Worm (Caenorhabditis elegans) whole organism, L1 larva: Measurements from ENCODE around the gene sqv-7.
A peak's percentile ranks its signal among the peaks of the same experiment; 100 is the strongest.

Experiments
- Y116A8C.19 ChIP-seq: sonication (generic microtip); optimal IDR thresholded peaks from 2 replicates; lab custom pipeline; 2016; ENCODE audit warnings: missing compliant biosample characterization, missing genetic modification characterization, borderline replicate concordance
- aha-1 ChIP-seq: fragments of 150-350 bp; optimal IDR thresholded peaks from 2 replicates; lab custom pipeline; 2014; ENCODE audit warnings: missing biosample characterization, missing genetic modification characterization
- alr-1 ChIP-seq: fragments of 200-800 bp; sonication (Bioruptor generic); optimal IDR thresholded peaks from 2 replicates; lab custom pipeline; 2018; ENCODE audit warnings: borderline replicate concordance, mild to moderate bottlenecking, missing genetic modification characterization, missing compliant biosample characterization
- ceh-63 ChIP-seq: fragments of 200-800 bp; sonication (Bioruptor generic); optimal IDR thresholded peaks from 2 replicates; lab custom pipeline; 2018; ENCODE audit warnings: mild to moderate bottlenecking, missing genetic modification characterization, missing compliant biosample characterization
- efl-1 ChIP-seq, 4 experiments: fragments of 150-350 bp; optimal IDR thresholded peaks in 3 of 4; peaks in 1 of 4; 1 replicate in 1 of 4; 2 replicates in 3 of 4; lab custom pipeline; 2014; ENCODE audit warnings: missing biosample characterization in 2 of 4, missing genetic modification characterization in 2 of 4, missing genetic modification reagents in 2 of 4
- egl-13 ChIP-seq: sonication (generic microtip); optimal IDR thresholded peaks from 2 replicates; lab custom pipeline; 2016; ENCODE audit warnings: missing genotype, missing genetic modification reagents, missing genetic modification characterization, missing compliant biosample characterization
- egl-27 ChIP-seq, 2 experiments: fragments of 150-350 bp in 1 of 2; sonication (generic microtip); optimal IDR thresholded peaks; 3 replicates each; lab custom pipeline; 2017 to 2018; ENCODE audit warnings: missing biosample characterization in 2 of 2, missing genetic modification characterization in 2 of 2, missing genetic modification reagents in 2 of 2
- elt-3 ChIP-seq, 6 experiments: fragments of 150-350 bp in 1 of 6; sonication (generic microtip); optimal IDR thresholded peaks; 2 replicates each; lab custom pipeline; 2017 to 2018; ENCODE audit warnings: missing biosample characterization in 6 of 6, missing genetic modification characterization in 6 of 6, inconsistent platforms in 1 of 6
- fkh-10 ChIP-seq: sonication (generic microtip); optimal IDR thresholded peaks from 2 replicates; lab custom pipeline; 2017; ENCODE audit warnings: missing biosample characterization, missing genetic modification reagents, missing genetic modification characterization
- fkh-4 ChIP-seq: sonication (generic microtip); optimal IDR thresholded peaks from 2 replicates; lab custom pipeline; 2016; ENCODE audit warnings: missing compliant biosample characterization, missing genetic modification characterization, borderline replicate concordance
- hlh-4 ChIP-seq: sonication (generic microtip); optimal IDR thresholded peaks from 2 replicates; lab custom pipeline; 2016; ENCODE audit warnings: mild to moderate bottlenecking, missing genetic modification characterization, missing compliant biosample characterization
- isw-1 ChIP-seq: fragments of 200-800 bp; sonication (Bioruptor generic); IDR thresholded peaks from 2 replicates; pipeline ENCODE4 v1.3.6; 2022; ENCODE audit warnings: missing genetic modification characterization, missing compliant biosample characterization
- jun-1 ChIP-seq: fragments of 150-350 bp; optimal IDR thresholded peaks from 2 replicates; lab custom pipeline; 2014; ENCODE audit warnings: missing biosample characterization, missing genetic modification reagents, missing genetic modification characterization
- lin-13 ChIP-seq: fragments of 150-350 bp; optimal IDR thresholded peaks from 2 replicates; lab custom pipeline; 2014; ENCODE audit warnings: missing biosample characterization, missing genetic modification reagents, missing genetic modification characterization
- lir-3 ChIP-seq: sonication (generic microtip); optimal IDR thresholded peaks from 2 replicates; lab custom pipeline; 2016; ENCODE audit warnings: mild to moderate bottlenecking, missing genetic modification characterization, moderate library complexity, missing compliant biosample characterization; ENCODE audit not compliant: poor library complexity
- mab-9 ChIP-seq: fragments of 200-800 bp; sonication (Bioruptor generic); IDR thresholded peaks from 2 replicates; pipeline ENCODE4 v1.3.6; 2022; ENCODE audit warnings: missing genetic modification reagents, missing genetic modification characterization, missing compliant biosample characterization
- mdl-1 ChIP-seq, 2 experiments: fragments of 150-350 bp; optimal IDR thresholded peaks; 2 replicates each; lab custom pipeline; 2014 to 2017; ENCODE audit warnings: missing biosample characterization in 2 of 2, missing genetic modification characterization in 2 of 2, inconsistent platforms in 1 of 2
- mef-2 ChIP-seq: fragments of 150-350 bp; optimal IDR thresholded peaks from 2 replicates; lab custom pipeline; 2014; ENCODE audit warnings: missing biosample characterization, missing genetic modification characterization
- mep-1 ChIP-seq: fragments of 150-350 bp; optimal IDR thresholded peaks from 2 replicates; lab custom pipeline; 2014; ENCODE audit warnings: missing biosample characterization, missing genetic modification characterization
- nhr-12 ChIP-seq: sonication (generic microtip); optimal IDR thresholded peaks from 2 replicates; lab custom pipeline; 2017; ENCODE audit warnings: missing biosample characterization, missing genetic modification characterization
- nhr-47 ChIP-seq: sonication (generic microtip); optimal IDR thresholded peaks from 2 replicates; lab custom pipeline; 2016; ENCODE audit warnings: mild to moderate bottlenecking, missing genetic modification characterization, moderate library complexity, missing compliant biosample characterization
- nhr-71 ChIP-seq: sonication (generic microtip); optimal IDR thresholded peaks from 2 replicates; lab custom pipeline; 2016; ENCODE audit warnings: mild to moderate bottlenecking, missing genetic modification characterization, moderate library complexity, missing compliant biosample characterization
- nhr-84 ChIP-seq: sonication (generic microtip); optimal IDR thresholded peaks from 2 replicates; lab custom pipeline; 2017; ENCODE audit warnings: missing biosample characterization, missing genetic modification characterization
- pag-3 ChIP-seq: sonication (generic microtip); optimal IDR thresholded peaks from 2 replicates; lab custom pipeline; 2017; ENCODE audit warnings: missing genetic modification characterization, mild to moderate bottlenecking, missing compliant biosample characterization, antibody characterized with exemption, borderline replicate concordance; ENCODE audit not compliant: insufficient read depth
- rnt-1 ChIP-seq: sonication (generic microtip); optimal IDR thresholded peaks from 2 replicates; lab custom pipeline; 2016; ENCODE audit warnings: mild to moderate bottlenecking, missing genetic modification characterization, moderate library complexity, missing compliant biosample characterization
- skn-1 ChIP-seq: fragments of 150-350 bp; optimal IDR thresholded peaks from 2 replicates; lab custom pipeline; 2014; ENCODE audit warnings: missing biosample characterization, missing genetic modification characterization
- sox-4 ChIP-seq: sonication (generic microtip); optimal IDR thresholded peaks from 2 replicates; lab custom pipeline; 2016; ENCODE audit warnings: missing genetic modification characterization, missing compliant biosample characterization
- unc-62 ChIP-seq: fragments of 150-350 bp; optimal IDR thresholded peaks from 2 replicates; lab custom pipeline; 2014; ENCODE audit warnings: missing biosample characterization, missing genetic modification reagents, missing genetic modification characterization
- unc-86 ChIP-seq: sonication (generic microtip); optimal IDR thresholded peaks from 2 replicates; lab custom pipeline; 2016; ENCODE audit warnings: missing genetic modification characterization, missing compliant biosample characterization
- zip-4 ChIP-seq: fragments of 200-800 bp; sonication (Bioruptor generic); optimal IDR thresholded peaks from 2 replicates; lab custom pipeline; 2018; ENCODE audit warnings: mild to moderate bottlenecking, missing genetic modification characterization, moderate library complexity, missing compliant biosample characterization
- ztf-11 ChIP-seq, 2 experiments: sonication (generic microtip); optimal IDR thresholded peaks; 2 replicates each; lab custom pipeline; 2016 to 2017; ENCODE audit warnings: missing genetic modification characterization in 2 of 2, missing biosample characterization in 1 of 2, missing compliant biosample characterization in 1 of 2

Gene sqv-7

ce11 chrII:7054987-7055386, 42.5 kb upstream of the sqv-7 start, which contains the start of gene ZK1127.3:
TSS of gene ZK1127.3 (plus strand) at chrII:7055287.
- TF ChIP-seq mdl-1 (tag; optimal IDR thresholded peaks at IDR 0.05; lab: Kevin White, UChicago) (no peak), rnt-1 (tag; lab: Kevin White, UChicago) (no peak), alr-1 (tag; lab: Kevin White, UChicago) (no peak), elt-3 (tag; optimal IDR thresholded peaks at IDR 0.05; lab: Kevin White, UChicago) (no peak), lir-3 (tag; lab: Kevin White, UChicago) (no peak), mab-9 (no peak), fkh-10 (GFP tag; lab: Kevin White, UChicago) (no peak), unc-62 (GFP tag; lab: Kevin White, UChicago) (no peak), jun-1 (tag; lab: Kevin White, UChicago) (no peak), skn-1 (tag; lab: Kevin White, UChicago) (no peak), egl-27 (tag; optimal IDR thresholded peaks at IDR 0.05; lab: Kevin White, UChicago) (no peak)

ce11 chrII:7053649-7054048, 41.2 kb upstream of the sqv-7 start, which contains the start of gene ZK1127.4:
TSS of gene ZK1127.4 (plus strand) at chrII:7053949.
- TF ChIP-seq lin-13 (GFP tag; lab: Kevin White, UChicago), result no peak
- TF ChIP-seq mef-2, result no peak
- no peak for TF ChIP-seq nhr-12 (tag; lab: Kevin White, UChicago)
- no peak for TF ChIP-seq unc-62 (GFP tag; lab: Kevin White, UChicago)
- TF ChIP-seq sox-4 (tag; lab: Kevin White, UChicago), result no peak
- no peak for TF ChIP-seq aha-1
- TF ChIP-seq ceh-63 (GFP tag; lab: Kevin White, UChicago), result no peak
- TF ChIP-seq isw-1 (GFP tag; lab: Robert Waterston, UW), result no peak
- no peak for TF ChIP-seq unc-86 (tag; lab: Kevin White, UChicago)
- TF ChIP-seq hlh-4 (tag; lab: Kevin White, UChicago), result no peak
- TF ChIP-seq nhr-84 (tag; lab: Kevin White, UChicago), result no peak
- TF ChIP-seq zip-4, result no peak
- TF ChIP-seq fkh-4 (tag; lab: Kevin White, UChicago), result no peak
- no peak for TF ChIP-seq fkh-10 (GFP tag; lab: Kevin White, UChicago)
- TF ChIP-seq mdl-1 (tag; optimal IDR thresholded peaks at IDR 0.05; lab: Kevin White, UChicago), result no peak

ce11 chrII:7053001-7053400, 40.5 kb upstream of the sqv-7 start, which contains the start of gene ZK1127.13:
TSS of gene ZK1127.13 (plus strand) at chrII:7053301.
- TF ChIP-seq efl-1 (optimal IDR thresholded peaks at IDR 0.05; lab: Kevin White, UChicago) (no peak), efl-1 (GFP tag; optimal IDR thresholded peaks at IDR 0.05 in 1 of 2; lab: Kevin White, UChicago) (peak in 1 of 2 experiments; percentile 67), nhr-71 (tag; lab: Kevin White, UChicago) (no peak)

- TF ChIP-seq sox-4 (tag; lab: Kevin White, UChicago), result no peak
- TF ChIP-seq mep-1, result no peak
- TF ChIP-seq ztf-11 (tag; optimal IDR thresholded peaks at IDR 0.05; lab: Kevin White, UChicago), result no peak
- TF ChIP-seq Y116A8C.19 (tag; lab: Kevin White, UChicago), result no peak
- no peak for TF ChIP-seq egl-13
- no peak for TF ChIP-seq unc-86 (tag; lab: Kevin White, UChicago)
- no peak for TF ChIP-seq pag-3 (tag; lab: Kevin White, UChicago)
- TF ChIP-seq nhr-47 (tag; lab: Kevin White, UChicago), result no peak
These were observed 39.3 kb upstream of the sqv-7 start, which contains the start of gene ZK1127.12 for ce11 chrII:7051778-7052177. TSS of gene ZK1127.12 (plus strand) at chrII:7052078.
